Worm (Caenorhabditis elegans): ENCODE results near the gene egg-2.

- TF ChIP-seq W03F9.2 (tag; optimal IDR thresholded peaks at IDR 0.05) (peak; percentile 81), him-1 (tag; optimal IDR thresholded peaks at IDR 0.05) (no peak)
Observed at ce11 chrIII:7087691-7088323, 27.4 kb upstream of the egg-2 start, which contains the start of gene fubl-2.

Measured in whole organism, L4/young adult.